Worm (Caenorhabditis elegans) whole organism, L4/young adult: Measurements from ENCODE around the gene F28G4.3.

ENCODE experiments used
- W03F9.2 ChIP-seq: fragments of 150-350 bp; optimal IDR thresholded peaks from 2 replicates; lab custom pipeline; 2014; ENCODE audit warnings: missing biosample characterization, missing genetic modification characterization
- him-1 ChIP-seq: sonication (generic microtip); optimal IDR thresholded peaks from 2 replicates; lab custom pipeline; 2016; ENCODE audit warnings: missing genotype, missing genetic modification reagents, missing genetic modification characterization, missing compliant biosample characterization

DNA sequence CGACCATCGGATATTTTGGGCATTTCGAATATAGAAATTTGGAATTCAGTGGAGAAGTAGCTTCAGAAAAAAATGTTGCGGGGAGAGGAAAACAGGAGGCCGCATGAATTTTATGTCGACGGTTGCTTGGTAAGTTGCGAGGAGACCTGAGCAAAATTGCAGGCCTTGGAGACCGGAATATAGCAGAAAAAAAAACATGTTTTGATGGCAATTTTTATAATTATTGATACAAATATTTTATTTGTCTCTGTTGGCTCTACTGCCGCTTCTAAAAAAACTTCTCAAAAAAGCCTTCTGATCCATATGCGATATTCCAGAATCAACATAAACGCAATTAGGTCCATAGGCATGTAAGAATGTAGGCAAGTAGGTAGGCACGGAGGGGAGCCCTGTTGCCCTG is 12.2 kb downstream of the F28G4.3 start, which contains the start of gene pacl-1:
- TF ChIP-seq W03F9.2 (tag; lab: Kevin White, UChicago) (no peak), him-1 (no peak)
